Worm (Caenorhabditis elegans) whole organism, late embryonic: ENCODE measurements around the gene slc-36.3.

Experiments used
- ama-1 ChIP-seq: fragments of 150-350 bp; optimal IDR thresholded peaks from 2 replicates; lab custom pipeline; 2014
- ceh-2 ChIP-seq: sonication (generic microtip); optimal IDR thresholded peaks from 2 replicates; lab custom pipeline; 2016; ENCODE audit warnings: missing genotype, missing genetic modification characterization, missing compliant biosample characterization
- ceh-30 ChIP-seq: fragments of 150-350 bp; optimal IDR thresholded peaks from 2 replicates; lab custom pipeline; 2014; ENCODE audit warnings: missing biosample characterization, missing genetic modification characterization
- ceh-9 ChIP-seq: sonication (generic microtip); optimal IDR thresholded peaks from 2 replicates; lab custom pipeline; 2016; ENCODE audit warnings: mild to moderate bottlenecking, missing genetic modification characterization, inconsistent platforms, missing compliant biosample characterization
- ets-4 ChIP-seq: sonication (generic microtip); optimal IDR thresholded peaks from 2 replicates; lab custom pipeline; 2016; ENCODE audit warnings: missing genetic modification characterization, missing compliant biosample characterization
- gmeb-2 ChIP-seq: sonication (generic microtip); optimal IDR thresholded peaks from 2 replicates; lab custom pipeline; 2016; ENCODE audit warnings: missing genetic modification characterization, inconsistent platforms, missing compliant biosample characterization
- pag-3 ChIP-seq: sonication (generic microtip); optimal IDR thresholded peaks from 2 replicates; lab custom pipeline; 2016; ENCODE audit warnings: missing compliant biosample characterization, missing genetic modification characterization, borderline replicate concordance
- pax-1 ChIP-seq: fragments of 150-350 bp; optimal IDR thresholded peaks from 2 replicates; lab custom pipeline; 2014; ENCODE audit warnings: missing biosample characterization, missing genetic modification characterization
- pha-4 ChIP-seq: fragments of 150-350 bp; optimal IDR thresholded peaks from 2 replicates; lab custom pipeline; 2018; ENCODE audit warnings: missing biosample characterization, missing genetic modification reagents, missing genetic modification characterization
- unc-86 ChIP-seq: sonication (generic microtip); optimal IDR thresholded peaks from 2 replicates; lab custom pipeline; 2016; ENCODE audit warnings: missing genetic modification characterization, missing compliant biosample characterization

DNA sequence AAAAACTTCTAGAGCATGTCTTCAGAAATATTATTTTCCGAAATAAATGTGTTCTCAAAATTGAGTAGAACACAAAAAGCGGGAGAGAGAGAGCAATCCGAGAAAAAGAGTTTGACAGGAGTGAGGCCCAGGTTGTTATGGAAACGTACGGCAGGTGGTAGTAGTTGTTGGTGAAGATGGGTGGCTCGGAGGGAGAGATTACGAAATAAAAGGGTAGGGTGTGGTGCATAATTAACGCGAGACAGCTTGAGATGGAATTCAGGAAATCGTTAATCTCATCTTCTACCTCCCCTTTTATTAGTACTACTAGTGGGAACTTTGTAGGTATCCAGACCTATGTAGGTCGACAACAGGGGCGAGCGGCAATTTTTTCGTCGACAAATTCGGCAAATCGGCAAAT is 9.9 kb downstream of the slc-36.3 start, which contains the start of gene famh-161:
- TF ChIP-seq unc-86 (no peak), ceh-2 (tag; lab: Kevin White, UChicago) (no peak), ama-1 (no peak), ceh-9 (tag; lab: Kevin White, UChicago) (no peak), pha-4 (tag; lab: Kevin White, UChicago) (no peak), pax-1 (tag; lab: Kevin White, UChicago) (no peak), gmeb-2 (tag; lab: Kevin White, UChicago) (no peak), pag-3 (tag; lab: Kevin White, UChicago) (no peak), ets-4 (tag; lab: Kevin White, UChicago) (no peak), ceh-30 (tag; lab: Kevin White, UChicago) (no peak)
